Worm (Caenorhabditis elegans) whole organism, young adult: ENCODE data around the gene col-130.

Experiments used
- B0261.1 ChIP-seq: sonication (generic microtip); optimal IDR thresholded peaks from 2 replicates; lab custom pipeline; 2016; ENCODE audit warnings: mild to moderate bottlenecking, missing genetic modification characterization, moderate library complexity, missing compliant biosample characterization
- F52B5.7 ChIP-seq: sonication (generic microtip); optimal IDR thresholded peaks from 2 replicates; lab custom pipeline; 2016; ENCODE audit warnings: mild to moderate bottlenecking, missing genetic modification characterization, missing compliant biosample characterization
- K11D2.4 ChIP-seq: fragments of 200-800 bp; sonication (Bioruptor generic); IDR thresholded peaks from 2 replicates; pipeline ENCODE4 v1.3.6; 2022; ENCODE audit warnings: missing genetic modification reagents, missing genetic modification characterization, missing compliant biosample characterization
- Y53F4B.3 ChIP-seq: fragments of 200-800 bp; sonication (Bioruptor generic); IDR thresholded peaks from 2 replicates; pipeline ENCODE4 v1.3.6; 2022; ENCODE audit warnings: missing genetic modification reagents, missing genetic modification characterization, missing compliant biosample characterization
- Y56A3A.18 ChIP-seq: fragments of 200-800 bp; sonication (Bioruptor generic); IDR thresholded peaks from 2 replicates; pipeline ENCODE4 v1.3.6; 2022; ENCODE audit warnings: missing genetic modification reagents, missing genetic modification characterization, missing compliant biosample characterization
- Y79H2A.3 ChIP-seq: fragments of 200-800 bp; sonication (Bioruptor generic); conservative IDR thresholded peaks from 2 replicates; pipeline ENCODE4 v1.3.6; 2022; ENCODE audit warnings: missing genetic modification reagents, missing genetic modification characterization, missing compliant biosample characterization
- akir-1 ChIP-seq: fragments of 200-800 bp; sonication (Bioruptor generic); optimal IDR thresholded peaks from 2 replicates; lab custom pipeline; 2018; ENCODE audit warnings: mild to moderate bottlenecking, missing genetic modification characterization, moderate library complexity, missing compliant biosample characterization
- aptf-3 ChIP-seq: fragments of 200-800 bp; sonication (Bioruptor generic); IDR thresholded peaks from 2 replicates; pipeline ENCODE4 v1.3.6; 2022; ENCODE audit warnings: missing genetic modification characterization, missing compliant biosample characterization
- atf-7 ChIP-seq: sonication (generic microtip); optimal IDR thresholded peaks from 2 replicates; lab custom pipeline; 2017; ENCODE audit warnings: mild to moderate bottlenecking, missing genetic modification characterization, missing compliant biosample characterization
- bed-1 ChIP-seq: fragments of 200-800 bp; sonication (Bioruptor generic); IDR thresholded peaks from 2 replicates; pipeline ENCODE4 v1.3.6; 2022; ENCODE audit warnings: missing genetic modification reagents, missing genetic modification characterization, missing compliant biosample characterization
- ccch-3 ChIP-seq: fragments of 200-800 bp; sonication (Bioruptor generic); optimal IDR thresholded peaks from 2 replicates; lab custom pipeline; 2018; ENCODE audit warnings: mild to moderate bottlenecking, missing genetic modification characterization, missing compliant biosample characterization
- cebp-2 ChIP-seq: fragments of 200-800 bp; sonication (Bioruptor generic); IDR thresholded peaks from 2 replicates; pipeline ENCODE4 v1.3.6; 2022; ENCODE audit warnings: missing genetic modification characterization, missing compliant biosample characterization
- dox-1 ChIP-seq: fragments of 200-800 bp; sonication (Bioruptor generic); IDR thresholded peaks from 2 replicates; pipeline ENCODE4 v1.3.6; 2022; ENCODE audit warnings: missing genetic modification reagents, missing genetic modification characterization, missing compliant biosample characterization
- efl-1 ChIP-seq: fragments of 150-350 bp; optimal IDR thresholded peaks from 2 replicates; lab custom pipeline; 2014; ENCODE audit warnings: missing biosample characterization, missing genetic modification reagents, missing genetic modification characterization
- egl-18 ChIP-seq: fragments of 200-800 bp; sonication (Bioruptor generic); IDR thresholded peaks from 2 replicates; pipeline ENCODE4 v1.3.6; 2022; ENCODE audit warnings: missing genetic modification reagents, missing genetic modification characterization, missing compliant biosample characterization
- ekl-4 ChIP-seq: fragments of 200-800 bp; sonication (Bioruptor generic); IDR thresholded peaks from 2 replicates; pipeline ENCODE4 v1.3.6; 2022; ENCODE audit warnings: missing genetic modification reagents, missing genetic modification characterization, missing compliant biosample characterization
- gei-17 ChIP-seq: fragments of 200-800 bp; sonication (Bioruptor generic); optimal IDR thresholded peaks from 2 replicates; lab custom pipeline; 2018; ENCODE audit warnings: mild to moderate bottlenecking, missing genetic modification characterization, missing compliant biosample characterization
- hlh-12 ChIP-seq: sonication (generic microtip); optimal IDR thresholded peaks from 2 replicates; lab custom pipeline; 2016; ENCODE audit warnings: missing genetic modification characterization, missing compliant biosample characterization
- hlh-26 ChIP-seq: fragments of 200-800 bp; sonication (Bioruptor generic); conservative IDR thresholded peaks from 2 replicates; pipeline ENCODE4 v1.3.6; 2022; ENCODE audit warnings: missing genetic modification reagents, missing genetic modification characterization, missing compliant biosample characterization
- let-607 ChIP-seq, 2 experiments: fragments of 200-800 bp in 1 of 2; sonication (Bioruptor generic) in 1 of 2; sonication (generic microtip) in 1 of 2; optimal IDR thresholded peaks; 2 replicates each; lab custom pipeline; 2016 to 2018; ENCODE audit warnings: mild to moderate bottlenecking in 2 of 2, missing compliant biosample characterization in 2 of 2, missing genetic modification characterization in 2 of 2, moderate library complexity in 2 of 2, missing genotype in 1 of 2
- lin-26 ChIP-seq: fragments of 200-800 bp; sonication (Bioruptor generic); IDR thresholded peaks from 2 replicates; pipeline ENCODE4 v1.3.6; 2022; ENCODE audit warnings: missing genetic modification reagents, missing genetic modification characterization, missing compliant biosample characterization
- lsy-27 ChIP-seq: sonication (generic microtip); optimal IDR thresholded peaks from 2 replicates; lab custom pipeline; 2017; ENCODE audit warnings: missing genetic modification characterization, mild to moderate bottlenecking, missing compliant biosample characterization, antibody characterized with exemption, missing genotype, borderline replicate concordance; ENCODE audit not compliant: insufficient read depth
- madf-10 ChIP-seq: sonication (generic microtip); optimal IDR thresholded peaks from 2 replicates; lab custom pipeline; 2016; ENCODE audit warnings: mild to moderate bottlenecking, missing genetic modification characterization, missing compliant biosample characterization
- mes-4 ChIP-seq: sonication (generic microtip); optimal IDR thresholded peaks from 2 replicates; lab custom pipeline; 2016; ENCODE audit warnings: missing genotype, missing genetic modification characterization, missing compliant biosample characterization
- nfya-2 ChIP-seq: fragments of 200-800 bp; sonication (Bioruptor generic); IDR thresholded peaks from 2 replicates; pipeline ENCODE4 v1.3.6; 2022; ENCODE audit warnings: missing genetic modification reagents, missing genetic modification characterization, missing compliant biosample characterization
- nhr-179 ChIP-seq: sonication (generic microtip); optimal IDR thresholded peaks from 2 replicates; lab custom pipeline; 2016; ENCODE audit warnings: mild to moderate bottlenecking, missing genetic modification characterization, missing compliant biosample characterization
- nhr-27 ChIP-seq: fragments of 200-800 bp; sonication (Bioruptor generic); optimal IDR thresholded peaks from 2 replicates; lab custom pipeline; 2018; ENCODE audit warnings: mild to moderate bottlenecking, missing genetic modification characterization, moderate library complexity, missing compliant biosample characterization
- nhr-80 ChIP-seq: sonication (generic microtip); optimal IDR thresholded peaks from 2 replicates; lab custom pipeline; 2016; ENCODE audit warnings: missing genetic modification characterization, missing compliant biosample characterization
- pbrm-1 ChIP-seq: fragments of 200-800 bp; sonication (Bioruptor generic); IDR thresholded peaks from 2 replicates; pipeline ENCODE4 v1.3.6; 2022; ENCODE audit warnings: missing genetic modification reagents, missing genetic modification characterization, missing compliant biosample characterization
- pha-4 ChIP-seq: fragments of 150-350 bp; sonication (generic microtip); optimal IDR thresholded peaks from 2 replicates; lab custom pipeline; 2014; ENCODE audit warnings: missing biosample characterization, missing genetic modification reagents, missing genetic modification characterization
- sdz-38 ChIP-seq: sonication (generic microtip); optimal IDR thresholded peaks from 2 replicates; lab custom pipeline; 2016; ENCODE audit warnings: missing genotype, missing genetic modification characterization, missing compliant biosample characterization
- sea-2 ChIP-seq: fragments of 200-800 bp; sonication (Bioruptor generic); IDR thresholded peaks from 2 replicates; pipeline ENCODE4 v1.3.6; 2022; ENCODE audit warnings: missing genetic modification characterization, missing compliant biosample characterization
- snpc-3.4 ChIP-seq: sonication (generic microtip); optimal IDR thresholded peaks from 2 replicates; lab custom pipeline; 2017; ENCODE audit warnings: missing genetic modification characterization, mild to moderate bottlenecking, missing compliant biosample characterization, antibody characterized with exemption, moderate library complexity, missing genotype, missing genetic modification reagents
- somi-1 ChIP-seq: fragments of 200-800 bp; sonication (Bioruptor generic); optimal IDR thresholded peaks from 2 replicates; lab custom pipeline; 2018; ENCODE audit warnings: mild to moderate bottlenecking, missing genetic modification characterization, missing compliant biosample characterization
- sptf-2 ChIP-seq: fragments of 200-800 bp; sonication (Bioruptor generic); optimal IDR thresholded peaks from 2 replicates; lab custom pipeline; 2018; ENCODE audit warnings: mild to moderate bottlenecking, missing genetic modification characterization, missing compliant biosample characterization
- tbp1 ChIP-seq: fragments of 200-800 bp; sonication (Bioruptor generic); optimal IDR thresholded peaks from 2 replicates; lab custom pipeline; 2018; ENCODE audit warnings: mild to moderate bottlenecking, missing genetic modification characterization, missing compliant biosample characterization
- tbx-9 ChIP-seq: sonication (generic microtip); optimal IDR thresholded peaks from 2 replicates; lab custom pipeline; 2016; ENCODE audit warnings: borderline replicate concordance, missing genetic modification characterization, inconsistent platforms, missing compliant biosample characterization
- unc-130 ChIP-seq: sonication (generic microtip); optimal IDR thresholded peaks from 2 replicates; lab custom pipeline; 2016; ENCODE audit warnings: missing genetic modification reagents, missing genetic modification characterization, missing compliant biosample characterization
- xnd-1 ChIP-seq: sonication (generic microtip); optimal IDR thresholded peaks from 2 replicates; lab custom pipeline; 2016; ENCODE audit warnings: missing genotype, missing genetic modification reagents, missing genetic modification characterization, missing compliant biosample characterization
- zfh-2 ChIP-seq: fragments of 200-800 bp; sonication (Bioruptor generic); conservative IDR thresholded peaks from 2 replicates; pipeline ENCODE4 v1.3.6; 2022; ENCODE audit warnings: missing genetic modification reagents, missing genetic modification characterization, missing compliant biosample characterization
- ztf-18 ChIP-seq: sonication (generic microtip); optimal IDR thresholded peaks from 2 replicates; lab custom pipeline; 2016; ENCODE audit warnings: missing genotype, mild to moderate bottlenecking, missing genetic modification characterization, missing compliant biosample characterization
- ztf-22 ChIP-seq: fragments of 200-800 bp; sonication (Bioruptor generic); optimal IDR thresholded peaks from 2 replicates; lab custom pipeline; 2018; ENCODE audit warnings: mild to moderate bottlenecking, missing genetic modification characterization, moderate library complexity, missing compliant biosample characterization
- ztf-26 ChIP-seq: sonication (generic microtip); optimal IDR thresholded peaks from 2 replicates; lab custom pipeline; 2017; ENCODE audit warnings: missing genetic modification characterization, missing compliant biosample characterization
- ztf-6 ChIP-seq: fragments of 200-800 bp; sonication (Bioruptor generic); IDR thresholded peaks from 2 replicates; pipeline ENCODE4 v1.3.6; 2022; ENCODE audit warnings: missing genetic modification reagents, missing genetic modification characterization, missing compliant biosample characterization

col-130 gene

DNA sequence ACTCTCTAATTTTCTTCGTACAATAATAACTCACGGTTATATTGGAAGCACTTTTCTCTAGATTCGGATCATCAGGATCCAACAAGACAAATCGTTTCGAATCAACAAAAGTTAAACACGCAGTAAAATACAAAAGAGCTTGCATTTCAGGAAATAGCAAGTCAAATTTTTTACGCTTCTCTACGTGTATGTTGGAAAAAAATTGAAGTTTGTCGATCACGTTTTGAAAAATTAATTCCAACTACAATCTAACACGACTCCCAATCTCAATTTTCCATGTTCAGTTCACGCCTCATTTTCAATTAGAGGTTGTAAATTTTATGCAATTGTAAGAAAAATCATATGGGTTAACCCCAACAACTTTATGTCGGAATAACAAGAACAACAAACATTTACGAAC is 38.4 kb downstream of the col-130 start, which contains the start of gene spe-45 (continued):
- TF ChIP-seq lsy-27 (tag; lab: Kevin White, UChicago): no peak
- TF ChIP-seq F52B5.7 (tag; lab: Kevin White, UChicago): peak; percentile 21
- TF ChIP-seq ztf-6 (GFP tag; lab: Robert Waterston, UW): no peak
- no peak for TF ChIP-seq sdz-38 (tag; lab: Kevin White, UChicago)
- TF ChIP-seq snpc-3.4 (tag; lab: Kevin White, UChicago): peak; percentile 43
- TF ChIP-seq hlh-12: no peak
- no peak for TF ChIP-seq B0261.1 (tag; lab: Kevin White, UChicago)
- TF ChIP-seq ztf-22 (GFP tag; lab: Kevin White, UChicago): no peak
- no peak for TF ChIP-seq ztf-18
- TF ChIP-seq ztf-26: no peak
- no peak for TF ChIP-seq sptf-2
- TF ChIP-seq ccch-3 (GFP tag; lab: Kevin White, UChicago): no peak
- no peak for TF ChIP-seq nhr-179

DNA sequence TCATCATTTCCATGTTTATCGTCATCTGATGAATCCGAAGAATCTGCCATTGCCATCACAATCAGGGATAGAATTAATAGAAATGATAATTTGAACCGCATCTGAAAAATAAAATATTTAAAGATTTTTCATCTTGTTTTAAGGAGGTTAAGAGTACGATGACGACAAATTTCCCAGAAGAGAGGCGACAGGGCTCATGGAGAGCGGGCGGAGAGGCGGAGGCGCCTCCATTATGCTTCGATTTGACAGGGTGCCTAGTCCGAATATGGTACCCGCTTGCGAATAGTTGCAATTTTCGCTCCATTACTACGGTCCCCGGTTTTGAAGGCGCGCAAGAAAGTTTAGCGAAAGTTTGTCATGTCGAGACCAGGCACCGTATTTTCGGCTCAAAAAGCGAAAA is 43.3 kb downstream of the col-130 start, which contains the start of gene F28D1.6:
F28D1.6 (minus strand) TSS at position 101 of the 400 bp plus-strand sequence.
- no peak for TF ChIP-seq cebp-2 (GFP tag; lab: Robert Waterston, UW)
- no peak for TF ChIP-seq nhr-179
- no peak for TF ChIP-seq akir-1 (GFP tag; lab: Kevin White, UChicago)
- TF ChIP-seq Y53F4B.3 (GFP tag; lab: Robert Waterston, UW): no peak
- TF ChIP-seq nhr-80 (tag; lab: Kevin White, UChicago): no peak
- TF ChIP-seq tbp1 (GFP tag; lab: Kevin White, UChicago): no peak
- no peak for TF ChIP-seq nfya-2 (GFP tag; lab: Robert Waterston, UW)
- TF ChIP-seq tbx-9: no peak
- TF ChIP-seq efl-1 (GFP tag; lab: Kevin White, UChicago): no peak
- TF ChIP-seq ztf-26: no peak
- TF ChIP-seq madf-10 (tag; lab: Kevin White, UChicago): no peak
- TF ChIP-seq pbrm-1 (GFP tag; lab: Robert Waterston, UW): no peak

DNA sequence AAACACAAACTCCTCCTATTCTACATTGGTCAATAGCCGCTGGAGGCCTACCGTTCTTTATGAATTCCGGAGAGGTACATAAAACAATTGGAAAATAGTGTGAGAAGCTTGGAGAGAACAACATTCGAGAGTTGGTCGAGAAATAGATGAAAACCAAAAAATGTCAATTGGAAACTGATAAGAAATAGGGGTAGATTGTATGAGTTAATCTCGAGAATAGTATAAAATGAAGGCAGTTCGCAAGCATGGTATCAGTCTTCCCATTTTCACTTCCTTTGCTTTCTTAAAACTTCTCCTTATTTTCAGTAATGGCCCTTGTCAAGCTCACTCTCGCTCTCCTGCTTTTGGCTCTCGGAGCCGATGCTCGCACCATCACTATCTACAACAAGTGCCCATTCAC is 45.5 kb downstream of the col-130 start, which contains the start of gene thn-2:
thn-2 (plus strand) TSS at position 307 of the 400 bp plus-strand sequence.
- TF ChIP-seq pha-4 (tag; lab: Kevin White, UChicago): no peak
- no peak for TF ChIP-seq ccch-3 (GFP tag; lab: Kevin White, UChicago)
- peak; percentile 71 for TF ChIP-seq nhr-80 (tag; lab: Kevin White, UChicago)
- TF ChIP-seq gei-17 (GFP tag; lab: Kevin White, UChicago): no peak
- no peak for TF ChIP-seq unc-130 (GFP tag; lab: Kevin White, UChicago)
- TF ChIP-seq egl-18 (GFP tag; lab: Robert Waterston, UW): no peak
- TF ChIP-seq zfh-2 (GFP tag; lab: Robert Waterston, UW): no peak
- TF ChIP-seq atf-7 (tag; lab: Kevin White, UChicago): no peak
- TF ChIP-seq dox-1 (GFP tag; lab: Robert Waterston, UW): peak; percentile 25; the same call in 1 of the 2 replicates
- TF ChIP-seq, all 124 proteins: peak for 2

DNA sequence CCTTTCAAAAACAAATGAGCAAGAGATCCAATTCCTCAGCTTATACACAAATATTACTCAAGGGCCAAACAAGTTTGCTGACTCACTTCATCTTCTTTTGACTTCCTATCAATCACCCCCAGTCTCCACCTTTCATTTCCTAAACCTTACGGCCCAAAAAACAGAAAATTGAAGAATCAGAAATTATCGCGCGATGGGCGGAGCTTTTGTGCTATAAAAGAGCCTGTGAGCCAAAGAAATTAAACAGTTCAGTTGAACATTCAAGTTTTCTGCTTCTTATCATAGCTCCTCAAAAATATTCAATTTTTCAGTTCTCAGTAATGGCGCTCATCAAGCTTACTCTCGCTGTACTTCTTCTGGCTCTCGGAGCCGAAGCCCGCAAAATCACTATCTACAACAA is 48.5 kb downstream of the col-130 start, which contains the start of gene thn-1:
thn-1 (plus strand) TSS at position 301 of the 400 bp plus-strand sequence.
- no peak for TF ChIP-seq hlh-26 (GFP tag; lab: Robert Waterston, UW)
- no peak for TF ChIP-seq nhr-27
- no peak for TF ChIP-seq B0261.1 (tag; lab: Kevin White, UChicago)
- no peak for TF ChIP-seq aptf-3 (GFP tag; lab: Robert Waterston, UW)
- no peak for TF ChIP-seq Y56A3A.18 (GFP tag; lab: Robert Waterston, UW)
- TF ChIP-seq let-607 (tag; optimal IDR thresholded peaks at IDR 0.05; lab: Kevin White, UChicago): no peak
- TF ChIP-seq sea-2 (GFP tag; lab: Robert Waterston, UW): no peak
- TF ChIP-seq ekl-4 (GFP tag; lab: Robert Waterston, UW): no peak
- TF ChIP-seq bed-1 (GFP tag; lab: Robert Waterston, UW): no peak
- no peak for TF ChIP-seq Y79H2A.3
- no peak for TF ChIP-seq K11D2.4 (GFP tag; lab: Robert Waterston, UW)
- TF ChIP-seq xnd-1: no peak
- no peak for TF ChIP-seq somi-1
- no peak for TF ChIP-seq lin-26
- no peak for TF ChIP-seq mes-4 (tag; lab: Kevin White, UChicago)
